Worm (Caenorhabditis elegans) whole organism, L2 larva: ENCODE data around the gene F32E10.9.

Experiments used
- C34F6.9 ChIP-seq: fragments of 150-350 bp; optimal IDR thresholded peaks from 2 replicates; lab custom pipeline; 2014; ENCODE audit warnings: missing biosample characterization, missing genetic modification characterization
- Y55F3AM.14 ChIP-seq: fragments of 200-800 bp; sonication (Bioruptor generic); optimal IDR thresholded peaks from 2 replicates; lab custom pipeline; 2018; ENCODE audit warnings: mild to moderate bottlenecking, missing genetic modification characterization, missing compliant biosample characterization
- alr-1 ChIP-seq: fragments of 150-350 bp; optimal IDR thresholded peaks from 2 replicates; lab custom pipeline; 2014; ENCODE audit warnings: missing biosample characterization, missing genetic modification characterization
- dmd-4 ChIP-seq: sonication (generic microtip); optimal IDR thresholded peaks from 2 replicates; lab custom pipeline; 2017; ENCODE audit warnings: missing biosample characterization, missing genetic modification characterization
- egl-27 ChIP-seq: sonication (generic microtip); optimal IDR thresholded peaks from 3 replicates; lab custom pipeline; 2017; ENCODE audit warnings: missing biosample characterization, missing genetic modification reagents, missing genetic modification characterization
- elt-3 ChIP-seq: sonication (generic microtip); optimal IDR thresholded peaks from 2 replicates; lab custom pipeline; 2017; ENCODE audit warnings: missing biosample characterization, missing genetic modification characterization
- fos-1 ChIP-seq: fragments of 150-350 bp; optimal IDR thresholded peaks from 2 replicates; lab custom pipeline; 2014; ENCODE audit warnings: missing biosample characterization, missing genetic modification characterization
- gmeb-1 ChIP-seq: fragments of 150-350 bp; optimal IDR thresholded peaks from 2 replicates; lab custom pipeline; 2014; ENCODE audit warnings: missing biosample characterization, missing genetic modification characterization
- lin-13 ChIP-seq: fragments of 150-350 bp; optimal IDR thresholded peaks from 2 replicates; lab custom pipeline; 2014; ENCODE audit warnings: missing biosample characterization, missing genetic modification reagents, missing genetic modification characterization
- lin-39 ChIP-seq: fragments of 150-350 bp; optimal IDR thresholded peaks from 2 replicates; lab custom pipeline; 2014; ENCODE audit warnings: missing biosample characterization, missing genetic modification reagents, missing genetic modification characterization
- lsy-2 ChIP-seq, 2 experiments: fragments of 150-350 bp in 1 of 2; sonication (generic microtip) in 1 of 2; optimal IDR thresholded peaks; 2 replicates each; lab custom pipeline; 2014 to 2017; ENCODE audit warnings: missing biosample characterization in 2 of 2, missing genetic modification characterization in 2 of 2
- mab-5 ChIP-seq: fragments of 150-350 bp; optimal IDR thresholded peaks from 2 replicates; lab custom pipeline; 2014; ENCODE audit warnings: missing biosample characterization, missing genetic modification characterization
- mbf-1 ChIP-seq: sonication (generic microtip); optimal IDR thresholded peaks from 2 replicates; lab custom pipeline; 2017; ENCODE audit warnings: missing biosample characterization, missing genetic modification characterization
- mdl-1 ChIP-seq, 2 experiments: fragments of 150-350 bp in 1 of 2; sonication (generic microtip) in 1 of 2; optimal IDR thresholded peaks; 2 replicates each; lab custom pipeline; 2017; ENCODE audit warnings: missing biosample characterization in 2 of 2, missing genetic modification characterization in 2 of 2
- nhr-10 ChIP-seq: sonication (generic microtip); optimal IDR thresholded peaks from 2 replicates; lab custom pipeline; 2017; ENCODE audit warnings: missing biosample characterization, missing genetic modification characterization
- nhr-11 ChIP-seq: fragments of 150-350 bp; optimal IDR thresholded peaks from 2 replicates; lab custom pipeline; 2014; ENCODE audit warnings: missing biosample characterization, missing genetic modification characterization
- nhr-129 ChIP-seq: fragments of 150-350 bp; optimal IDR thresholded peaks from 2 replicates; lab custom pipeline; 2014; ENCODE audit warnings: missing biosample characterization, missing genetic modification characterization
- nhr-21 ChIP-seq: fragments of 150-350 bp; optimal IDR thresholded peaks from 2 replicates; lab custom pipeline; 2014; ENCODE audit warnings: missing biosample characterization, missing genetic modification characterization
- nhr-237 ChIP-seq: fragments of 150-350 bp; optimal IDR thresholded peaks from 2 replicates; lab custom pipeline; 2014; ENCODE audit warnings: missing biosample characterization, missing genetic modification characterization
- nhr-25 ChIP-seq: fragments of 150-350 bp; sonication (generic microtip); optimal IDR thresholded peaks from 3 replicates; lab custom pipeline; 2014; ENCODE audit warnings: missing biosample characterization, missing genetic modification characterization
- nhr-6 ChIP-seq: fragments of 150-350 bp; optimal IDR thresholded peaks from 2 replicates; lab custom pipeline; 2014; ENCODE audit warnings: missing biosample characterization, missing genetic modification characterization
- skn-1 ChIP-seq: sonication (generic microtip); optimal IDR thresholded peaks from 2 replicates; lab custom pipeline; 2017; ENCODE audit warnings: missing biosample characterization, missing genetic modification characterization
- sma-3 ChIP-seq: sonication (generic microtip); optimal IDR thresholded peaks from 2 replicates; lab custom pipeline; 2016; ENCODE audit warnings: missing genetic modification reagents, missing genetic modification characterization, missing compliant biosample characterization
- unc-55 ChIP-seq: fragments of 150-350 bp; sonication (generic microtip); optimal IDR thresholded peaks from 3 replicates; lab custom pipeline; 2014; ENCODE audit warnings: missing biosample characterization, missing genetic modification reagents, missing genetic modification characterization
- unc-62 ChIP-seq: fragments of 150-350 bp; optimal IDR thresholded peaks from 2 replicates; lab custom pipeline; 2014; ENCODE audit warnings: missing biosample characterization, missing genetic modification reagents, missing genetic modification characterization
- zag-1 ChIP-seq: fragments of 150-350 bp; optimal IDR thresholded peaks from 2 replicates; lab custom pipeline; 2014; ENCODE audit warnings: missing biosample characterization, missing genetic modification characterization
- ztf-11 ChIP-seq: sonication (generic microtip); optimal IDR thresholded peaks from 2 replicates; lab custom pipeline; 2017; ENCODE audit warnings: missing biosample characterization, missing genetic modification characterization
- ztf-4 ChIP-seq: fragments of 150-350 bp; optimal IDR thresholded peaks from 2 replicates; lab custom pipeline; 2014; ENCODE audit warnings: missing biosample characterization, missing genetic modification characterization

Gene F32E10.9

DNA sequence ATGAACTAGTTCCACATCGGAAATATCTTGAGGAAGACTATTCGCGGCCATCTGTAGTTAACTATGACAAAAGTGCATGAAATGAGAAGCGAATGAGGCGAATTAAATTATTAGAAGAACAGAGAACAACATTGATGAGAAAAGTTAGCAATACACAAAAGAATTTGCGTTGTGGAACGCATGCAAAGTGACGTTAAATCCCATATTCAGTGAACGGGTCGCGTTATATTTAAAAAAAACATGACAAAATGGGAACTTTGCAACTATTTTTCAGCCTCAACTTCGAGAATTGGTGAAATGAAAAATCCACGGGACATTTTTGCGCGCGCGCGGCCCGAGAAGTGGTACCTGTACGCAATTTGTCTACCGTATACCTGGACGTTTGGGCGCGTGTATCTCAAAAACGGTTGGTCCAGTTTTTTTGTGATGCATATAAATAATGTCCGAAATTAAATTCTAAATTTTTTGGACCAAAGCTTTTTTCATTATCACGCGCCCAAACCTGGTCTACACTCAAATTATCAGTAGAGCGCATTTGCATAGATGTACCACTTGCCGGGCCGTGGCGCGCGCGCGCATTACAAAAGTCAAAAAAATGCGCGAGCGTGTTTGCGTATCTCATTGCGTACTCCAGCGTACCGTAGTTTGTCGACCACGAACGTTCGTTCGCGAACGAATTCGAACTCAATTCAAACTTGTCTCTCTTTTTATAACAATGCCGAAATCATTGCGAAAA lies 15.7 kb downstream of the F32E10.9 start, which contains the start of the genes cdd-2 and oef-1:
Gene cdd-2, minus strand, starts transcription at position 51 of the 736 bp plus-strand sequence.
Gene oef-1, plus strand, starts transcription at position 575 of the 736 bp plus-strand sequence.
- TF ChIP-seq nhr-21 (tag; lab: Kevin White, UChicago) (no peak), nhr-11 (tag; lab: Kevin White, UChicago) (no peak), elt-3 (tag; lab: Kevin White, UChicago) (no peak), nhr-129 (tag; lab: Kevin White, UChicago) (no peak), lin-13 (GFP tag; lab: Kevin White, UChicago) (no peak), lin-39 (tag; lab: Kevin White, UChicago) (no peak), skn-1 (tag; lab: Kevin White, UChicago) (no peak), nhr-237 (tag; lab: Kevin White, UChicago) (no peak), lsy-2 (tag; optimal IDR thresholded peaks at IDR 0.05; lab: Kevin White, UChicago) (no peak), ztf-4 (tag; lab: Kevin White, UChicago) (no peak)

DNA sequence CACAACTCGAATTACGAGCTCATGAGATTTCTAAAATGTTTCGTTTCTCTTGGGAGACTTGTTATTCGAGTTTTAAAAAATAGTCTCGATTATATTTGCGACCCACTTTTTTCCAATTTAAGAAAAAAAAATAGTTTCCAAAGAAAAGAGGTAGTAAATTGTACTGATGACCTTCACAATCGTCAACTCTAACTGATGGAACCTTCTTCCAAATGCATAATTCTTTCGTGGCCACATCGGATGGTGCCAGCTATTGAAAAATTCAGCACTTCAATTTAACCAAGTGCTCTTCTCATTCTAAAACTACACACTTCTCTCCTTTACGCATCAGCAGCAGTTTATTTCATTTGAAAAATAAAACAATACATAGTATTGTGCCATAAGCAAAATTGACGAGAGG lies 20.1 kb downstream of the F32E10.9 start:
- TF ChIP-seq mbf-1 (tag; lab: Kevin White, UChicago) (no peak), alr-1 (no peak), mab-5 (tag; lab: Kevin White, UChicago) (no peak), ztf-11 (tag; lab: Kevin White, UChicago) (no peak), unc-62 (no peak), nhr-25 (tag; lab: Kevin White, UChicago) (no peak)

DNA sequence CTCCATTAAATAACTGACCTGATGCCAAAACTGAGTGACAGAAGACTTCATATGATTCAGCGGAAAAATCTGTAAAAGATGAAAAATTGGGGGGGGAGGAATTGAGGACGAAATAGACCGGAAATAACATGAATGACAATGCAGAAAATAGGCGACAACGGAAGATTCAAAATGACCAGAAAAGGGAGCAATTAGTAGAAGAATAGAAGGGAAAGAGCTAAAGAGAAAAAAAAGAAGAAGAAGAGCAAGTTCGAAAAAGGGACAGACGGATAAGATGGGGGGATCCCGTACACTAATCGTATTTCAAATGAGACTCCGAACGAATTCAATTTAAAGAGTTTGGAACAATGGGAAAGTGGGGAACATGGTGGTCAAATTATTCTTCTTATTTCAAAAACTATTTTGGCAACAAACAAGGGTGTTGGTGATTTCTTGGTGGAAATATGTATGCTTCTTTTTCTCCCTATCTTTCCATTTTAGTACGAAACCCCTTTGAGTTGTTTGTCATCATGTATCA lies 21.2 kb downstream of the F32E10.9 start, which contains the start of gene R05G6.10:
Gene R05G6.10, minus strand, starts transcription at position 51 of the 517 bp plus-strand sequence.
- TF ChIP-seq gmeb-1 (no peak), egl-27 (tag; lab: Kevin White, UChicago) (no peak), dmd-4 (tag; lab: Kevin White, UChicago) (no peak), fos-1 (tag; lab: Kevin White, UChicago) (no peak), zag-1 (peak; percentile 2)

DNA sequence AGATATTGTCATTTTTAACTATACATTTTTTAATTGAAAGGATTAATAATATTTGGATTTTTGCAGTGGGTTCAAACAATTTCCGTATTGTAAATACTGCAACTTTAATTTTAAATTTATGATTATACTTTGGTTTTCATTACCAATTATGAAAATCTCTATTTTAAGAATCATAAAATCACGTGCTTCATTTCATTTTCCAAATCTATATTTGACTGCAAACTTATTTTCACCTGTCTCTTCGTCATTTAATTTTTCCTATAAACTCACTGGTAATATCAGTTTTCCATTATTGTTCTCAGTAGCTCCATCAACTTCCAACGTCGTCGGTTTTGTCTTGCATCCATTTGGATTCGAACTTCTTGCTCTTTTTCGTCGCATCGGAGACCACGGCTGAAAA lies 31.4 kb downstream of the F32E10.9 start, which contains the start of gene R05G6.1:
Gene R05G6.1, plus strand, starts transcription at position 301 of the 400 bp plus-strand sequence.
- TF ChIP-seq nhr-10 = no peak
- no peak for TF ChIP-seq ztf-4 (tag; lab: Kevin White, UChicago)
- no peak for TF ChIP-seq zag-1
- no peak for TF ChIP-seq unc-55 (GFP tag; lab: Kevin White, UChicago)
- no peak for TF ChIP-seq alr-1
- no peak for TF ChIP-seq dmd-4 (tag; lab: Kevin White, UChicago)
- TF ChIP-seq lin-39 (tag; lab: Kevin White, UChicago) = no peak
- no peak for TF ChIP-seq skn-1 (tag; lab: Kevin White, UChicago)
- no peak for TF ChIP-seq nhr-6

DNA sequence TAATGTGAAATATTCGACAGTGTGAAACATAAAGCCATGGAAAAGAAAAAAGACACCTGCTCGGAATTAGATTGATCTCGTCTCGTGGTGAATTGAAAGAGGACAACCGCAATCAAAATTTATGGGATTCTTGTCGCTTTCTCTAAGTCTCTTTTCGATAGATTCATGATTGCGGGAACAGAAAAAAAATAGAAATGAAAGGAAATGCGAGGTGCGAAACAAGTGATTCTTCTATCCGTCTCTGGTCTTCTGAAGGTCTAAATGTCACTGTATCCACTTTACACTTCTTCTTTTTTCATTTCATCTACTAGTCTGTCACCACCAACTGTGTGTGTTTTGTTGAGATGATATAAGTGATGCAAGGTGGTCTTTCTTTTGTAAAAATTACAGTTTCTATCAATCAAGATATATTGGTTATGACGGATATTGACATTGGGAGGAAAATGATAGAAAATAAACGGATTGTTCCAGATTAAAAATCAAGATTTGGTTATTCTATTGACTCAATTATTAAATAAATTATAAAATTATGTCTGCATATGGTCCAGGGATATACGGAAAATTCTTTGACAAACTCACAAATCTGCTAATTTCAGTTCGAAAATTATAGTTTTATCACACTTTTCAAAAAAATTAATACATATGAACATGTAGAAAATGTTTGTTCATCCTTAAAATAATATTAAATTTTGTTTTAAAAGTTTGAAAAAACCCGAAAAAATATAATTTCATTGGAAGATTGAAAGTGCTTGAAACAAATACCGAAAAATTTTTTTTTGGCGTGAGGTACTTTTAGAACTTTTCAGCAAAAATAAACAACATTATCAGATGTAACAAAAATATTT lies 33.3 kb downstream of the F32E10.9 start:
- TF ChIP-seq sma-3 (GFP tag; lab: Kevin White, UChicago) (no peak), fos-1 (tag; lab: Kevin White, UChicago) (peak; percentile 34), C34F6.9 (tag; lab: Kevin White, UChicago) (no peak), Y55F3AM.14 (no peak)
- TF ChIP-seq, all 48 proteins: peak for 1

DNA sequence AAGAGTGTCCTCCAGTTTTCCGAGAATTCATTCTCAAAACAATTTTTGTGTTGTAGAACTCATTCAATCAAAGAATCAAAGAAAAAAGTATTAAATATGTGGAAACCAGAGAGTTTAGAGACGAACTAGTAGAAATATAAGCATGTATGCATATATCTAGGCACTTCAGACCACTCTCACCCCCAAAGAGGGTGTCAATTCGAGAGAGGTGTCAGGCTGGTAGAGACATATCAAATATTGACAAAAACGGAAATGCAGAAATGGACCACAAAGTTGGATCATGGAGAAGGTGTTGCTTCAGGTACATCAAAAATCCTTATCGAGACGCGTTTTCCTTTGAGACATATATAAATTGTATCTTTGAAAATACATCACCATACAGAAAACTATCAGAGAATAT lies 40.0 kb downstream of the F32E10.9 start:
- TF ChIP-seq mdl-1 (tag; optimal IDR thresholded peaks at IDR 0.05; lab: Kevin White, UChicago) = no peak
